Worm (Caenorhabditis elegans): ENCODE data around the gene fbxb-78.

ce11 chrIV:4744167-4744566 lies 6.8 kb downstream of the fbxb-78 start, which contains the start of gene hoe-1:
- TF ChIP-seq W03F9.2 (tag; optimal IDR thresholded peaks at IDR 0.05): no peak
- TF ChIP-seq him-1 (tag; optimal IDR thresholded peaks at IDR 0.05): no peak
- TF ChIP-seq dao-5 (tag; optimal IDR thresholded peaks at IDR 0.05): no peak

Data from whole organism, L4/young adult.